Worm (Caenorhabditis elegans) whole organism, early embryonic: ENCODE results near the gene ZC204.14.
"Not testable (repeated sequence)": the region's sequence is repeated elsewhere in the genome, so short reads cannot be mapped to it uniquely, and the experiment has no call there.

ENCODE experiments used
- B0310.2 ChIP-seq: sonication (generic microtip); optimal IDR thresholded peaks from 2 replicates; lab custom pipeline; 2016; ENCODE audit warnings: mild to moderate bottlenecking, missing genetic modification characterization, missing compliant biosample characterization
- F13C5.2 ChIP-seq: sonication (generic microtip); optimal IDR thresholded peaks from 2 replicates; lab custom pipeline; 2017; ENCODE audit warnings: mild to moderate bottlenecking, missing genetic modification characterization, inconsistent platforms, missing compliant biosample characterization
- aly-1 ChIP-seq: sonication (generic microtip); optimal IDR thresholded peaks from 2 replicates; lab custom pipeline; 2016; ENCODE audit warnings: missing genetic modification characterization, missing compliant biosample characterization
- ama-1 ChIP-seq: fragments of 150-350 bp; optimal IDR thresholded peaks from 2 replicates; lab custom pipeline; 2014
- ceh-13 ChIP-seq: fragments of 200-800 bp; sonication (Bioruptor generic); optimal IDR thresholded peaks from 2 replicates; lab custom pipeline; 2018; ENCODE audit warnings: mild to moderate bottlenecking, missing genetic modification characterization, missing compliant biosample characterization
- ceh-36 ChIP-seq: sonication (generic microtip); optimal IDR thresholded peaks from 2 replicates; lab custom pipeline; 2016; ENCODE audit warnings: missing genetic modification characterization, inconsistent platforms, missing compliant biosample characterization
- ets-7 ChIP-seq: sonication (generic microtip); optimal IDR thresholded peaks from 2 replicates; lab custom pipeline; 2016; ENCODE audit warnings: missing genotype, missing genetic modification characterization, missing compliant biosample characterization
- flt-1 ChIP-seq: fragments of 200-800 bp; sonication (Bioruptor generic); IDR thresholded peaks from 2 replicates; pipeline ENCODE4 v1.3.6; 2022; ENCODE audit warnings: missing genetic modification characterization, missing compliant biosample characterization
- hmbx-1 ChIP-seq: sonication (generic microtip); optimal IDR thresholded peaks from 2 replicates; lab custom pipeline; 2016; ENCODE audit warnings: mild to moderate bottlenecking, missing genetic modification characterization, missing compliant biosample characterization
- hmg-4 ChIP-seq: fragments of 200-800 bp; sonication (Bioruptor generic); optimal IDR thresholded peaks from 2 replicates; lab custom pipeline; 2018; ENCODE audit warnings: mild to moderate bottlenecking, missing genetic modification characterization, missing compliant biosample characterization
- hnd-1 ChIP-seq: sonication (generic microtip); optimal IDR thresholded peaks from 2 replicates; lab custom pipeline; 2016; ENCODE audit warnings: missing genetic modification characterization, missing compliant biosample characterization
- pes-1 ChIP-seq: fragments of 200-800 bp; sonication (Bioruptor generic); IDR thresholded peaks from 2 replicates; pipeline ENCODE4 v1.3.6; 2022; ENCODE audit warnings: missing genetic modification reagents, missing genetic modification characterization, missing compliant biosample characterization
- scrt-1 ChIP-seq: fragments of 200-800 bp; sonication (Bioruptor generic); IDR thresholded peaks from 2 replicates; pipeline ENCODE4 v1.3.6; 2022; ENCODE audit warnings: missing genetic modification characterization, missing compliant biosample characterization
- sea-1 ChIP-seq: fragments of 200-800 bp; sonication (Bioruptor generic); conservative IDR thresholded peaks from 2 replicates; pipeline ENCODE4 v1.3.6; 2022; ENCODE audit warnings: missing genetic modification characterization, missing compliant biosample characterization
- tbx-11 ChIP-seq: fragments of 200-800 bp; sonication (Bioruptor generic); IDR thresholded peaks from 2 replicates; pipeline ENCODE4 v1.3.6; 2022; ENCODE audit warnings: missing genetic modification characterization, missing compliant biosample characterization
- tbx-37 ChIP-seq: fragments of 200-800 bp; sonication (Bioruptor generic); conservative IDR thresholded peaks from 2 replicates; pipeline ENCODE4 v1.3.6; 2022; ENCODE audit warnings: missing genetic modification reagents, missing genetic modification characterization, missing compliant biosample characterization
- tra-4 ChIP-seq: sonication (generic microtip); optimal IDR thresholded peaks from 2 replicates; lab custom pipeline; 2017; ENCODE audit warnings: missing genetic modification characterization, missing compliant biosample characterization

The ZC204.14 gene

ce11 chrII:1672673-1673072 lies 9.9 kb upstream of the ZC204.14 start:
- TF ChIP-seq ama-1 (lab: Kevin White, UChicago) (no peak), scrt-1 (no peak), B0310.2 (tag; lab: Kevin White, UChicago) (no peak), tra-4 (no peak), hmg-4 (GFP tag; lab: Kevin White, UChicago) (no peak), aly-1 (tag; lab: Kevin White, UChicago) (no peak), ceh-36 (tag; lab: Kevin White, UChicago) (no peak), flt-1 (no peak), tbx-37 (GFP tag; lab: Robert Waterston, UW) (no peak), F13C5.2 (tag; lab: Kevin White, UChicago) (no peak), pes-1 (GFP tag; lab: Robert Waterston, UW) (no peak), sea-1 (GFP tag; lab: Robert Waterston, UW) (no peak), ceh-13 (GFP tag; lab: Kevin White, UChicago) (no peak), tbx-11 (no peak), ets-7 (tag; lab: Kevin White, UChicago) (no peak), hmbx-1 (no peak), hnd-1 (no peak)

ce11 chrII:1670985-1671384 lies 8.2 kb upstream of the ZC204.14 start:
- TF ChIP-seq sea-1 (GFP tag; lab: Robert Waterston, UW) (no peak), ceh-36 (tag; lab: Kevin White, UChicago) (no peak), scrt-1 (no peak), B0310.2 (tag; lab: Kevin White, UChicago) (no peak), hnd-1 (no peak), hmbx-1 (no peak), ama-1 (lab: Kevin White, UChicago) (no peak), tbx-37 (GFP tag; lab: Robert Waterston, UW) (no peak), flt-1 (no peak), ceh-13 (GFP tag; lab: Kevin White, UChicago) (no peak), hmg-4 (GFP tag; lab: Kevin White, UChicago) (no peak), ets-7 (tag; lab: Kevin White, UChicago) (no peak), F13C5.2 (tag; lab: Kevin White, UChicago) (no peak), aly-1 (tag; lab: Kevin White, UChicago) (no peak), tbx-11 (no peak)

ce11 chrII:1670260-1670879 lies 7.6 kb upstream of the ZC204.14 start, which contains the start of gene nhx-6:
TSS of gene nhx-6 (plus strand) at chrII:1670829.
- no peak for TF ChIP-seq tbx-11
- TF ChIP-seq sea-1 (GFP tag; lab: Robert Waterston, UW): no peak
- no peak for TF ChIP-seq ama-1 (lab: Kevin White, UChicago)
- TF ChIP-seq tra-4: no peak
- no peak for TF ChIP-seq hmg-4 (GFP tag; lab: Kevin White, UChicago)
- TF ChIP-seq scrt-1: no peak
- TF ChIP-seq tbx-37 (GFP tag; lab: Robert Waterston, UW): no peak
- no peak for TF ChIP-seq F13C5.2 (tag; lab: Kevin White, UChicago)
- no peak for TF ChIP-seq hmbx-1
- TF ChIP-seq B0310.2 (tag; lab: Kevin White, UChicago): no peak
- no peak for TF ChIP-seq ets-7 (tag; lab: Kevin White, UChicago)
- no peak for TF ChIP-seq flt-1
- no peak for TF ChIP-seq hnd-1

- TF ChIP-seq tbx-11 (no peak), hmg-4 (GFP tag; lab: Kevin White, UChicago) (no peak), ceh-36 (tag; lab: Kevin White, UChicago) (no peak), ets-7 (tag; lab: Kevin White, UChicago) (no peak), scrt-1 (no peak), F13C5.2 (tag; lab: Kevin White, UChicago) (no peak)
Observed at ce11 chrII:1668913-1669312, 6.2 kb upstream of the ZC204.14 start, which contains the start of gene srw-97. TSS of gene srw-97 (minus strand) at chrII:1669013.

ce11 chrII:1666025-1666424 lies 3.3 kb upstream of the ZC204.14 start, which contains the start of gene srlf-29:
TSS of gene srlf-29 (plus strand) at chrII:1666325.
- TF ChIP-seq scrt-1: no peak
- no peak for TF ChIP-seq hmbx-1
- no peak for TF ChIP-seq ceh-36 (tag; lab: Kevin White, UChicago)
- no peak for TF ChIP-seq pes-1 (GFP tag; lab: Robert Waterston, UW)

- no peak for TF ChIP-seq ets-7 (tag; lab: Kevin White, UChicago)
- peak; percentile 16 for TF ChIP-seq hmg-4 (GFP tag; lab: Kevin White, UChicago)
- TF ChIP-seq aly-1 (tag; lab: Kevin White, UChicago): no peak
- TF ChIP-seq flt-1: no peak
- no peak for TF ChIP-seq ceh-13 (GFP tag; lab: Kevin White, UChicago)
Observed at ce11 chrII:1663516-1663915, 767 bp upstream of the ZC204.14 start, which contains the start of gene duxl-1. TSS of gene duxl-1 (plus strand) at chrII:1663699.

ce11 chrII:1660888-1661287 lies 1.9 kb downstream of the ZC204.14 start, which contains the start of gene ZC204.13:
TSS of gene ZC204.13 (minus strand) at chrII:1660988.
- not testable (repeated sequence) for TF ChIP-seq hmg-4 (GFP tag; lab: Kevin White, UChicago); ama-1 (lab: Kevin White, UChicago); aly-1 (tag; lab: Kevin White, UChicago)

ce11 chrII:1657202-1657601 lies 5.5 kb downstream of the ZC204.14 start, which contains the start of gene ZC204.12:
TSS of gene ZC204.12 (minus strand) at chrII:1657302.
- no peak for TF ChIP-seq tbx-11
- no peak for TF ChIP-seq scrt-1
- no peak for TF ChIP-seq tra-4
- TF ChIP-seq ceh-36 (tag; lab: Kevin White, UChicago): no peak
